Fruit fly (Drosophila melanogaster): ENCODE data around the gene IFT57.

dm6 chr2L:3545033-3545666 lies 14.6 kb downstream of the IFT57 start:
- TF ChIP-seq CTCF (optimal IDR thresholded peaks at IDR 0.05) (no peak), CG8478 (optimal IDR thresholded peaks at IDR 0.05) (no peak)
